Worm (Caenorhabditis elegans) whole organism, L1 larva: Measurements from ENCODE around the gene gadr-3.

ENCODE experiments used
- aly-2 ChIP-seq: fragments of 150-350 bp; optimal IDR thresholded peaks from 2 replicates; lab custom pipeline; 2014; ENCODE audit warnings: missing biosample characterization, missing genetic modification characterization
- ces-1 ChIP-seq: fragments of 150-350 bp; optimal IDR thresholded peaks from 2 replicates; lab custom pipeline; 2014; ENCODE audit warnings: missing biosample characterization, missing genetic modification reagents, missing genetic modification characterization
- dsc-1 ChIP-seq: sonication (generic microtip); optimal IDR thresholded peaks from 2 replicates; lab custom pipeline; 2016; ENCODE audit warnings: mild to moderate bottlenecking, missing genetic modification characterization, missing compliant biosample characterization
- lin-13 ChIP-seq: fragments of 150-350 bp; optimal IDR thresholded peaks from 2 replicates; lab custom pipeline; 2014; ENCODE audit warnings: missing biosample characterization, missing genetic modification reagents, missing genetic modification characterization
- lin-35 ChIP-seq, 2 experiments: fragments of 150-350 bp; optimal IDR thresholded peaks; 2 replicates each; lab custom pipeline; 2014; ENCODE audit warnings: missing biosample characterization in 2 of 2, missing genetic modification characterization in 2 of 2, missing genetic modification reagents in 2 of 2
- nhr-11 ChIP-seq: fragments of 150-350 bp; optimal IDR thresholded peaks from 2 replicates; lab custom pipeline; 2014; ENCODE audit warnings: missing biosample characterization, missing genetic modification characterization
- pag-3 ChIP-seq: sonication (generic microtip); optimal IDR thresholded peaks from 2 replicates; lab custom pipeline; 2017; ENCODE audit warnings: missing genetic modification characterization, mild to moderate bottlenecking, missing compliant biosample characterization, antibody characterized with exemption, borderline replicate concordance; ENCODE audit not compliant: insufficient read depth
- pqm-1 ChIP-seq: sonication (generic microtip); optimal IDR thresholded peaks from 3 replicates; lab custom pipeline; 2017; ENCODE audit warnings: missing biosample characterization, missing genetic modification characterization
- rnt-1 ChIP-seq: sonication (generic microtip); optimal IDR thresholded peaks from 2 replicates; lab custom pipeline; 2016; ENCODE audit warnings: mild to moderate bottlenecking, missing genetic modification characterization, moderate library complexity, missing compliant biosample characterization
- swsn-7 ChIP-seq: sonication (generic microtip); optimal IDR thresholded peaks from 2 replicates; lab custom pipeline; 2016; ENCODE audit warnings: missing genetic modification characterization, missing compliant biosample characterization

DNA sequence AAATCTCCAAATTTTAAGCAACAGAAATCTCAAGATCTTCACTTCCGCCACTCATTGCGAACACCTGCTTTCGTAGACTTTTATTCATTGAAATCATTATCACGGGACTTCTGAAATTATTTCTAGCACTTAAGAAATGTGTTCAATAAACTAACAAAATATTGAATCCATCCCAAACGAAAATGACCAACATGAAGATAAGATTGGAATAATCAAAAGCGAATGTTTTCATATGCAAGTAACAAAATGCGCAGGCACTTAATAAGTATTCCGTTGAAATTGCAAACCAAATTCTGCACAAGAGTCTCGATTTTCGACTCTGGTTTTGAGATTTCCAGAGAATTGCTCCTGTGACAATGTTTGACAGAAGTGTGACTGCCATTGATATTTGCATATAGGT, 21.3 kb downstream of the gadr-3 start, which contains the start of gene srg-5:
- no peak for TF ChIP-seq dsc-1 (tag; lab: Kevin White, UChicago)
- TF ChIP-seq lin-35 (GFP tag; optimal IDR thresholded peaks at IDR 0.05; lab: Kevin White, UChicago): no peak
- no peak for TF ChIP-seq pqm-1 (tag; lab: Kevin White, UChicago)
- TF ChIP-seq swsn-7 (tag; lab: Kevin White, UChicago): no peak
- no peak for TF ChIP-seq nhr-11 (tag; lab: Kevin White, UChicago)
- no peak for TF ChIP-seq ces-1 (GFP tag; lab: Kevin White, UChicago)
- no peak for TF ChIP-seq pag-3 (tag; lab: Kevin White, UChicago)
- TF ChIP-seq lin-13 (GFP tag; lab: Kevin White, UChicago): no peak
- no peak for TF ChIP-seq rnt-1 (tag; lab: Kevin White, UChicago)
- TF ChIP-seq aly-2: no peak
